Fruit fly (Drosophila melanogaster): ENCODE measurements around the gene CG32579.
A peak's percentile ranks its signal among the peaks of the same experiment; 100 is the strongest.

DNA sequence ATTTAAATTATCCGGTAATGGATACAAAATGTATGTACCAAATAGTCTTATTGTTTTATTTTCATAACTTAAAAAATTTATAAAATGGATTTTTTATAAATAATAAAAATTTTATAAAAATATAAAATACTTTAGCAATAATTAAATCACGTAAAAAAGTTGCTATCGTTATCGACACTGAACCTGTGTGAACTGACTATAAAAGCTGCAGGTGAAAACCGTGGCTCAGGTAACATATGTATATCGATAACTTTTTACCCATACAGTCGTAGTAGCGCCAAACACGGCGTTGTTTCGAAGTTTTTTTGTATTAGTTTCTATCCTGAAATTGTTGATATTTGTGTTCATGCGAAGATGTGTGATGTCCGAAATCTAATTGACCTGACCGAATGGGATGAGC, 19.4 kb upstream of the CG32579 start, which contains the start of gene CG3679:
- TF ChIP-seq CG17802 (tag; optimal IDR thresholded peaks at IDR 0.05) (peak; percentile 34), HLH3B (GFP tag; IDR thresholded peaks at IDR 0.05) (no peak)
